Worm (Caenorhabditis elegans) whole organism, L2 larva: ENCODE data around the gene nlp-31.

Source experiments
- ceh-82 ChIP-seq: fragments of 150-350 bp; optimal IDR thresholded peaks from 2 replicates; lab custom pipeline; 2014; ENCODE audit warnings: missing biosample characterization, missing genetic modification characterization
- lsy-2 ChIP-seq, 2 experiments: fragments of 150-350 bp in 1 of 2; sonication (generic microtip) in 1 of 2; optimal IDR thresholded peaks; 2 replicates each; lab custom pipeline; 2014 to 2017; ENCODE audit warnings: missing biosample characterization in 2 of 2, missing genetic modification characterization in 2 of 2
- nhr-11 ChIP-seq: fragments of 150-350 bp; optimal IDR thresholded peaks from 2 replicates; lab custom pipeline; 2014; ENCODE audit warnings: missing biosample characterization, missing genetic modification characterization
- nhr-12 ChIP-seq: fragments of 150-350 bp; optimal IDR thresholded peaks from 2 replicates; lab custom pipeline; 2014; ENCODE audit warnings: missing biosample characterization, missing genetic modification characterization
- sma-3 ChIP-seq: sonication (generic microtip); optimal IDR thresholded peaks from 2 replicates; lab custom pipeline; 2016; ENCODE audit warnings: missing genetic modification reagents, missing genetic modification characterization, missing compliant biosample characterization
- sma-9 ChIP-seq, 2 experiments: fragments of 150-350 bp in 1 of 2; sonication (generic microtip) in 1 of 2; optimal IDR thresholded peaks; 2 replicates each; lab custom pipeline; 2014 to 2016; ENCODE audit warnings: missing genetic modification characterization in 2 of 2, mild to moderate bottlenecking in 1 of 2, missing biosample characterization in 1 of 2, missing compliant biosample characterization in 1 of 2, missing genetic modification reagents in 1 of 2, moderate library complexity in 1 of 2

DNA sequence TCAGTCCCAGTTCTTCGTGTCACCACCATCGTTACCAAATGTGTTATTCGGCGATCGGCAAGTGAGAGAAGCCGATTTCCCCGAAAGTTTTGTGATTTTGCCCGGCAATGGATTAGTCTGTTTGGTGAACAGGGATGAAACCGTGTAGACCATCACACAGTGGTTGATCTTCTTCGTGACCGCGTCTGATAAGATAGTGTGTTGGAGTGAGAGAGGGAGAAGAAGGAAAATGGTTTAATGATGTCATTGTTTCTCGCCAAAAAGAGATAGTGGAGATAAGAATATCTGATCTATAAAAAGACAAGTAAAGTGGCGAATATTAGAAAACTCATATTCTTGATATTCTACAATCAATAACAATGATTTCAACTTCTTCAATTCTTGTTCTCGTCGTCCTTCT is at the start of gene nlp-31:
- TF ChIP-seq nhr-12 (tag; lab: Kevin White, UChicago): no peak
- TF ChIP-seq nhr-11 (tag; lab: Kevin White, UChicago): no peak
- TF ChIP-seq sma-9 (GFP tag; optimal IDR thresholded peaks at IDR 0.05; lab: Kevin White, UChicago): peak; percentile 69
- TF ChIP-seq sma-9 (tag; optimal IDR thresholded peaks at IDR 0.05; lab: Kevin White, UChicago): no peak
- TF ChIP-seq sma-3: peak; percentile 90
- no peak for TF ChIP-seq ceh-82 (tag; lab: Kevin White, UChicago)
- no peak for TF ChIP-seq lsy-2 (tag; optimal IDR thresholded peaks at IDR 0.05; lab: Kevin White, UChicago)
